Fruit fly (Drosophila melanogaster): ENCODE measurements around the gene Gr23a.

Gr23a gene

DNA sequence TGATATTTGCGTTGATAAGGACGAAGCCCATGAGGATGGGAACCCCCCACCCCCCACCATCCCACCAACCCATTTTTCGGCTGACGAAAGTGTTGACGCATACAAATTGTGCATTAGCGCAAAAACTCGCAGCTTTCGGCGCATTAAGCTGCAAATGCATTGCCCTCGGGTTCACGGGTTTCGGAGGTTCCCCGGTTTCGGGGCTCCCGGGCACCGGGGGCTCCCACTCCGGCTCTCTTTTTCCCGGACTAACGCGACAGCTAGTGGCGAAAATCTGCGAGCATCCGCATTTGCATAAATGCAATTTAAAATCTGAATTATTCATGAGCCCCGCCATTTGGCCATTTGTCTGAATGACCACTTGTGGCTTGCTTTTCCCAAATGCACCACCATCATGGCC is 42.1 kb upstream of the Gr23a start:
- TF ChIP-seq Eip75B (GFP tag; optimal IDR thresholded peaks at IDR 0.05): no peak
- TF ChIP-seq salr (GFP tag; optimal IDR thresholded peaks at IDR 0.05): no peak
- TF ChIP-seq Ets21C (GFP tag; optimal IDR thresholded peaks at IDR 0.05): no peak
- no peak for TF ChIP-seq esn (GFP tag; optimal IDR thresholded peaks at IDR 0.05)

DNA sequence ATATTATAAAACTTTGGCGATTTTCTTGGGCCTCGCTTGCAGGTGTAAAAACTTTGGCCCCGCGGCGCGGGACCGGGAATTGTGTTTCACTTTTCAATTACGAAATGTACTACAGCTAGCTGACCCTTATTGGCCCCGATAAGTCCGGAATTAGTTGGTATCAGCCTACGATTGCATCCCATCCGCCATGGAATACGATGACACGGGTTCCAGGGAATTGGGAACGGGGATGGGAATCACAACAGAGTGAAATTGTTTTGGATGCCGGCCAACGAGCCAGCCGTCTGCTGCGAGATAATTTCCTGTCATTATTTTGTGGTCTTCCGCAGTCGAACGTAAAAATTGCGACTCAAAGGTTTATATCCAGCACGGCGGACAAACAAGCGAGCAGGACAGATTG is 40.9 kb upstream of the Gr23a start:
- TF ChIP-seq Sox15 (GFP tag; optimal IDR thresholded peaks at IDR 0.05): no peak
- no peak for TF ChIP-seq Met (GFP tag; optimal IDR thresholded peaks at IDR 0.05)
- TF ChIP-seq Hr39 (GFP tag; optimal IDR thresholded peaks at IDR 0.05): no peak
- no peak for TF ChIP-seq CG6163 (GFP tag; IDR thresholded peaks at IDR 0.05)
- no peak for TF ChIP-seq spab (GFP tag; optimal IDR thresholded peaks at IDR 0.05)
- no peak for TF ChIP-seq CG32006 (GFP tag; optimal IDR thresholded peaks at IDR 0.05)
- TF ChIP-seq dac (GFP tag; optimal IDR thresholded peaks at IDR 0.05): no peak
- no peak for TF ChIP-seq CG31627 (GFP tag; optimal IDR thresholded peaks at IDR 0.05)
- no peak for TF ChIP-seq Gug (GFP tag; IDR thresholded peaks at IDR 0.05)
- no peak for TF ChIP-seq svp (GFP tag)
- TF ChIP-seq Hr38 (GFP tag; optimal IDR thresholded peaks at IDR 0.05): no peak
- TF ChIP-seq CG6808 (GFP tag; optimal IDR thresholded peaks at IDR 0.05): no peak
- TF ChIP-seq acj6 (GFP tag; optimal IDR thresholded peaks at IDR 0.05): no peak
- no peak for TF ChIP-seq ss (GFP tag; optimal IDR thresholded peaks at IDR 0.05)
- no peak for TF ChIP-seq CG6792 (GFP tag; optimal IDR thresholded peaks at IDR 0.05)
- no peak for TF ChIP-seq Smox (GFP tag; optimal IDR thresholded peaks at IDR 0.05)
- no peak for TF ChIP-seq Ets96B (tag; optimal IDR thresholded peaks at IDR 0.05)
- no peak for TF ChIP-seq CG8319 (GFP tag; optimal IDR thresholded peaks at IDR 0.05)
- no peak for TF ChIP-seq CG3032 (tag; optimal IDR thresholded peaks at IDR 0.05)
- TF ChIP-seq CG11902 (GFP tag; optimal IDR thresholded peaks at IDR 0.05): no peak

DNA sequence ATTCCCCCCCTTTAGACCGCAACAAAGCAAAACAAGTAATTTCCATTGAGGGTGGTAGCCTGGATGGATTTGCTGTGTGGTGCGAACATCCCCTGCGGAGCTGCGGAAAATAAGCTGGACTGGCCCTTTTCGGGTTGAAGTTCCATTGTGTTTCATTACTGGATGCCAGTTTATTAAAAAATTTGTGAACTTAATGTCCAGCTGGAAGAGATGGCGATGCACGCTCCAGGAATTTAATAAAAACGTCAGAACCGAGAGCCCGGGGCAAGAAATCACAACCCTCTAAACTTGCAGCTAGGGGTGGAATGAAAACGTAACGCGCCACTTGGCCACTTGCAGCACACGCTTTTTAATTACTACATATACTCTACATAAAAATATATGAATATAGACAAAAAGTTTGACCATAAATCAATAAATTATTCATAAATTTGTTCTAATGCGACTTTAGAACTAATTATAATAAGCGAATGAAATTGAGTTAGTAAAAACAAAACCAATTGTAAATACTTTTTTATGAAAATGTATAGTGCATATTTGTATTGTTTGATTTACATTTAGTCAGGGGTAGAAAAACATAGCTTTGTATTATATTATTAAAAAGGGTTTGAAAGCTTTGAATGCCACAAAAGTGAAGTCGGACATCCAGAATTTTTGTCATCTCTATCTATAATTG is 33.2 kb upstream of the Gr23a start:
- TF ChIP-seq CG10669 (GFP tag; optimal IDR thresholded peaks at IDR 0.05) (no peak), CG6808 (GFP tag; optimal IDR thresholded peaks at IDR 0.05) (no peak), CG11902 (GFP tag; optimal IDR thresholded peaks at IDR 0.05) (no peak), CG8119 (GFP tag; IDR thresholded peaks at IDR 0.05) (no peak), CG6163 (GFP tag; IDR thresholded peaks at IDR 0.05) (no peak), CG8319 (GFP tag; optimal IDR thresholded peaks at IDR 0.05) (no peak), topi (GFP tag; optimal IDR thresholded peaks at IDR 0.05) (no peak), Sox102F (GFP tag; optimal IDR thresholded peaks at IDR 0.05) (no peak), CG31627 (GFP tag; optimal IDR thresholded peaks at IDR 0.05) (no peak), fd59A (GFP tag; optimal IDR thresholded peaks at IDR 0.05) (no peak), net (GFP tag; optimal IDR thresholded peaks at IDR 0.05) (no peak)

DNA sequence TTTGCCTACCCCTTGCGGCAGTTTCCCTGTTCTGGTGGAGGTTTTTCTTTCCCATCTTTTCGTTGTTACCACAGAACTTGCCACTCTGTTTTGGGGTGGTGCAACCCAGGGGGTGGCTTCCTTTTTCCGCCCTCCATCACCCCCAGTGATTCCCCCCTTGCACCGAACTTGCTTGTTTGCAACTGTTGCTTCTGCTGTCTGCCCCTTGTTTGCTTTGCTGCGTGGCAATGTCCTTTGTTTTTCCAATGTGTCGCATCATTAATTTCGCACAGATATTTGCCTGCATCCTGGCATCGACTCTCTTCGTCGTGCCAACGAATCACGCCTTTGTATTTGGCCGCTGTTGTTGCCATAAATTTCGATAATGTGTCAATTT is 32.6 kb upstream of the Gr23a start:
- no peak for TF ChIP-seq CG1621 (tag; optimal IDR thresholded peaks at IDR 0.05)
- TF ChIP-seq vri (GFP tag; optimal IDR thresholded peaks at IDR 0.05): no peak
- no peak for TF ChIP-seq CG9139 (GFP tag; optimal IDR thresholded peaks at IDR 0.05)

DNA sequence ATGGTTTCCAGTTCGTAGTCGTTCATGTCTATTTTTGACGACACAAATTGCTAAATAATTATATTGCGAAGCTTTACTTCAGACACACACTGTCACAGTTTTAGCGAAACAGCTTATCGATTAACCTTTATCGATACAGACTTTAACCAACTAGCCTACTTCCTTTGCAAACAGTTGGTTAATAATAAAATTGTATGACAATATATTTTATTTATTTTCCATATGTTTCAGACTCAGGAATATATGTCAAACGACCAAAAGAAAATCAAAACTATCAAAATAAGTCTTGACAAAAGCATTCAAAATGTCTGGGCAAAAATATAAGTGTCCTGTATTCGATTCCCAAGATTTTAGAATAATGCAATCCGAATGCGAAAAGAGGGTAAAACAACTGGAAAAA is 22.0 kb upstream of the Gr23a start, which contains the start of the genes CG9962 and CG43851:
Gene CG9962, minus strand, starts transcription at position 101 of the 400 bp plus-strand sequence.
Gene CG43851, plus strand, starts transcription at position 267 of the 400 bp plus-strand sequence.
- TF ChIP-seq dac (GFP tag; optimal IDR thresholded peaks at IDR 0.05): no peak
- no peak for TF ChIP-seq CG32006 (GFP tag; optimal IDR thresholded peaks at IDR 0.05)
- no peak for TF ChIP-seq achi (GFP tag; optimal IDR thresholded peaks at IDR 0.05)
- TF ChIP-seq CG3032 (tag; optimal IDR thresholded peaks at IDR 0.05): no peak
- TF ChIP-seq Eip75B (GFP tag; optimal IDR thresholded peaks at IDR 0.05): no peak
